Worm (Caenorhabditis elegans): ENCODE data around the gene Y46D2A.3.

DNA sequence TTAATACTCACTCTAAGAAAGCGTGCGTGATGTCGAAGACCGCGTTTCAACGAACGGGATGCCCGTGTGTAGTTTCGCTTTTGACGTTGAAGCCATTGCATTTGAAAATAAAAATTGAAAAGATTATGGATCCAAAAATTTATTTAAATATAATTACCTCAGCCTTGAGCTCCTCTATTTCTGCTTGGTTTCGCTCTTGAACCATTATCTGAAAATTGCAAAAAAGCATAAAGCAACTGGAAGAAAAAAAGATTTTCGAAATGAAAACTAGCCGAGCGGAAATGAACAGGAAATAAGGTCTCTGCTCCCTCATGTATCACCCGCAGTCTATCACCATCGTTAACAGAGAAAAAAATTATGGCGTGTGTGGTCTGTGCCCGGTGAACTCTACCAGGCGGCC lies 40.1 kb upstream of the Y46D2A.3 start, which contains the start of gene Y49F6C.6:
- no peak for TF ChIP-seq ceh-28 (tag; optimal IDR thresholded peaks at IDR 0.05)
- TF ChIP-seq egl-43 (GFP tag; IDR thresholded peaks at IDR 0.05) = no peak
- no peak for TF ChIP-seq unc-130 (GFP tag; optimal IDR thresholded peaks at IDR 0.05)
- no peak for TF ChIP-seq daf-12 (tag; optimal IDR thresholded peaks at IDR 0.05)
- TF ChIP-seq hmg-1.1 (GFP tag; IDR thresholded peaks at IDR 0.05) = no peak
- no peak for TF ChIP-seq zag-1 (tag; optimal IDR thresholded peaks at IDR 0.05)
- no peak for TF ChIP-seq jun-1 (tag; optimal IDR thresholded peaks at IDR 0.05)
- TF ChIP-seq mes-2 (tag; optimal IDR thresholded peaks at IDR 0.05; ENCODE audit: poor library complexity, severe bottlenecking) = no peak
- TF ChIP-seq madf-9 (GFP tag; conservative IDR thresholded peaks at IDR 0.05) = no peak
- TF ChIP-seq nhr-11 (tag; optimal IDR thresholded peaks at IDR 0.05) = no peak
- no peak for TF ChIP-seq nhr-102 (tag; optimal IDR thresholded peaks at IDR 0.05)
